Fruit fly (Drosophila melanogaster) whole organism: ENCODE measurements around the gene CG34313.

Source experiments
- Dll ChIP-seq: fragments of >200 bp; optimal IDR thresholded peaks from 2 replicates; lab custom pipeline; 2017
- pan ChIP-seq: fragments of >200 bp; optimal IDR thresholded peaks from 2 replicates; lab custom pipeline; 2017
- psq ChIP-seq: fragments of >200 bp; optimal IDR thresholded peaks from 2 replicates; lab custom pipeline; 2017

DNA sequence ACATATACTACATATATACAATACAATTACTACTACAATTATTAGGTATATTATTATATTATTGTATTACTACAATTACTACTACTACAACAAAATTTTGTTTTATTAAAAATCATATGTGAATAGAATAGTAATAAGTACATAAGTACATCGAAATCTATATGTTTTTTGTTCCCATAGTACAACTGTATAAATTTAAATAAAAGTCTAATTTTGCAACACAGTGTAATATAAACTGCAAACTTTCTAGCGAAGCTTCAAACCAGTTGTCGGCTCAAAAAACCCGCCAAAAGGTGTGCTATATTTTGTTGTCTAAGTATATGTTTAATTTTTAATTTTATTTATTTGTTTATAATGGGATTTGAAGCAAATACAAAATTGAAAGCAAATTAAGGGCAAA, 19.8 kb upstream of the CG34313 start:
- TF ChIP-seq psq, result no peak
- no peak for TF ChIP-seq Dll
- TF ChIP-seq pan (lab: Kevin White, UChicago), result no peak
